Fruit fly (Drosophila melanogaster) whole organism, embryonic: ENCODE measurements around the gene rau.

Experiments
- Atf6 ChIP-seq: fragments of 200-800 bp; sonication (Bioruptor generic); IDR thresholded peaks from 2 replicates; pipeline ENCODE4 v1.3.6; 2022; ENCODE audit warnings: missing biosample characterization, missing genetic modification characterization
- BEAF-32 ChIP-seq: fragments of 200-800 bp; sonication (Bioruptor generic); optimal IDR thresholded peaks from 3 replicates; lab custom pipeline; 2017; ENCODE audit warnings: missing biosample characterization, missing genetic modification characterization, mild to moderate bottlenecking, moderate library complexity, missing genetic modification reagents
- CG10321 ChIP-seq: fragments of 200-800 bp; sonication (Bioruptor generic); IDR thresholded peaks from 2 replicates; pipeline ENCODE4 v1.3.6; 2022; ENCODE audit warnings: missing biosample characterization, missing genetic modification characterization
- CG10979 ChIP-seq: fragments of 200-800 bp; sonication (Bioruptor generic); optimal IDR thresholded peaks from 2 replicates; lab custom pipeline; 2018; ENCODE audit warnings: missing biosample characterization, mild to moderate bottlenecking, missing genetic modification characterization, moderate library complexity
- CG11398 ChIP-seq: fragments of 200-800 bp; sonication (Bioruptor generic); optimal IDR thresholded peaks from 2 replicates; lab custom pipeline; 2016; ENCODE audit warnings: missing biosample characterization, missing genetic modification characterization
- CG11696 ChIP-seq: fragments of 200-800 bp; sonication (Bioruptor generic); IDR thresholded peaks from 2 replicates; pipeline ENCODE4 v1.3.6; 2022; ENCODE audit warnings: missing biosample characterization, missing genetic modification characterization
- CG12071 ChIP-seq: fragments of 200-800 bp; sonication (Bioruptor generic); optimal IDR thresholded peaks from 3 replicates; lab custom pipeline; 2018; ENCODE audit warnings: missing biosample characterization, mild to moderate bottlenecking, missing genetic modification characterization
- CG15011 ChIP-seq: fragments of 200-800 bp; sonication (Bioruptor generic); optimal IDR thresholded peaks from 3 replicates; lab custom pipeline; 2018; ENCODE audit warnings: missing biosample characterization, mild to moderate bottlenecking, missing genetic modification characterization
- CG18476 ChIP-seq: fragments of 200-800 bp; sonication (Bioruptor generic); optimal IDR thresholded peaks from 2 replicates; lab custom pipeline; 2016; ENCODE audit warnings: missing biosample characterization, mild to moderate bottlenecking, missing genetic modification characterization
- CG2678 ChIP-seq: fragments of 200-800 bp; sonication (Bioruptor generic); optimal IDR thresholded peaks from 3 replicates; lab custom pipeline; 2019; ENCODE audit warnings: missing biosample characterization, mild to moderate bottlenecking, missing genetic modification characterization, moderate library complexity
- CG33213 ChIP-seq: fragments of 200-800 bp; sonication (Bioruptor generic); optimal IDR thresholded peaks from 3 replicates; lab custom pipeline; 2016; ENCODE audit warnings: missing biosample characterization, missing genetic modification characterization
- CG3407 ChIP-seq: fragments of 200-800 bp; sonication (Bioruptor generic); optimal IDR thresholded peaks from 2 replicates; lab custom pipeline; 2018; ENCODE audit warnings: missing biosample characterization, mild to moderate bottlenecking, missing genetic modification characterization
- CG34422 ChIP-seq: fragments of 200-800 bp; sonication (Bioruptor generic); IDR thresholded peaks from 3 replicates; pipeline ENCODE4 v1.3.6; 2022; ENCODE audit warnings: missing biosample characterization, missing genetic modification characterization
- CG4424 ChIP-seq: fragments of 200-800 bp; sonication (Bioruptor generic); optimal IDR thresholded peaks from 3 replicates; lab custom pipeline; 2016; ENCODE audit warnings: missing biosample characterization, missing genetic modification characterization
- CG7357 ChIP-seq: fragments of 200-800 bp; sonication (Bioruptor generic); IDR thresholded peaks from 3 replicates; pipeline ENCODE4 v1.3.6; 2022; ENCODE audit warnings: missing biosample characterization, missing genetic modification characterization
- CG7786 ChIP-seq: fragments of 200-800 bp; sonication (Bioruptor generic); optimal IDR thresholded peaks from 2 replicates; lab custom pipeline; 2016; ENCODE audit warnings: missing biosample characterization, missing genetic modification characterization
- CG9817 ChIP-seq: fragments of 200-800 bp; sonication (Bioruptor generic); optimal IDR thresholded peaks from 2 replicates; lab custom pipeline; 2018; ENCODE audit warnings: missing biosample characterization, mild to moderate bottlenecking, missing genetic modification characterization, moderate library complexity
- Deaf1 ChIP-seq: fragments of 200-800 bp; optimal IDR thresholded peaks from 3 replicates; lab custom pipeline; 2019; ENCODE audit warnings: missing biosample characterization, mild to moderate bottlenecking, missing genetic modification characterization, moderate library complexity
- Doc2 ChIP-seq: fragments of 200-800 bp; sonication (Bioruptor generic); IDR thresholded peaks from 2 replicates; pipeline ENCODE4 v1.3.6; 2022; ENCODE audit warnings: missing biosample characterization, missing genetic modification characterization
- Dp ChIP-seq: fragments of 200-800 bp; sonication (Bioruptor generic); optimal IDR thresholded peaks from 2 replicates; lab custom pipeline; 2018; ENCODE audit warnings: missing biosample characterization, mild to moderate bottlenecking, missing genetic modification characterization, moderate library complexity
- ERR ChIP-seq: fragments of 200-800 bp; sonication (Bioruptor generic); optimal IDR thresholded peaks from 2 replicates; lab custom pipeline; 2016; ENCODE audit warnings: missing biosample characterization, missing genetic modification characterization
- Ets65A ChIP-seq: fragments of 200-800 bp; sonication (Bioruptor generic); peaks from one replicate; lab custom pipeline; 2016; ENCODE audit warnings: missing biosample characterization, missing genetic modification characterization
- HmgD ChIP-seq: fragments of 200-800 bp; sonication (Bioruptor generic); optimal IDR thresholded peaks from 3 replicates; lab custom pipeline; 2016; ENCODE audit warnings: missing biosample characterization, missing genetic modification characterization
- Meics ChIP-seq: fragments of 200-800 bp; sonication (Bioruptor generic); optimal IDR thresholded peaks from 2 replicates; lab custom pipeline; 2017; ENCODE audit warnings: missing biosample characterization, mild to moderate bottlenecking, missing genetic modification characterization
- Mes4 ChIP-seq: fragments of 200-800 bp; sonication (Bioruptor generic); optimal IDR thresholded peaks from 2 replicates; lab custom pipeline; 2016; ENCODE audit warnings: missing biosample characterization, missing genetic modification characterization
- NC2α ChIP-seq: fragments of 200-800 bp; sonication (Bioruptor generic); optimal IDR thresholded peaks from 2 replicates; lab custom pipeline; 2016; ENCODE audit warnings: missing biosample characterization, missing genetic modification characterization
- NFAT ChIP-seq: fragments of 200-800 bp; sonication (Bioruptor generic); IDR thresholded peaks from 2 replicates; pipeline ENCODE4 v1.3.6; 2022; ENCODE audit warnings: missing biosample characterization, missing genetic modification characterization
- YL-1 ChIP-seq: fragments of 200-800 bp; sonication (Bioruptor generic); optimal IDR thresholded peaks from 3 replicates; lab custom pipeline; 2017; ENCODE audit warnings: missing biosample characterization, mild to moderate bottlenecking, missing genetic modification characterization
- ac ChIP-seq: fragments of 200-800 bp; sonication (Bioruptor generic); optimal IDR thresholded peaks from 3 replicates; lab custom pipeline; 2017; ENCODE audit warnings: missing biosample characterization, mild to moderate bottlenecking, missing genetic modification characterization
- cato ChIP-seq: fragments of 200-800 bp; sonication (Bioruptor generic); optimal IDR thresholded peaks from 2 replicates; lab custom pipeline; 2016; ENCODE audit warnings: missing biosample characterization, missing genetic modification characterization, borderline replicate concordance
- cg ChIP-seq: fragments of 200-800 bp; sonication (Bioruptor generic); optimal IDR thresholded peaks from 3 replicates; lab custom pipeline; 2019; ENCODE audit warnings: missing biosample characterization, mild to moderate bottlenecking, missing genetic modification characterization, moderate library complexity
- crc ChIP-seq: fragments of 200-800 bp; sonication (Bioruptor generic); optimal IDR thresholded peaks from 2 replicates; lab custom pipeline; 2016; ENCODE audit warnings: missing biosample characterization, missing genetic modification characterization
- crol ChIP-seq: fragments of 200-800 bp; sonication (Bioruptor generic); IDR thresholded peaks from 2 replicates; pipeline ENCODE4 v1.3.6; 2022; ENCODE audit warnings: missing biosample characterization, missing genetic modification characterization
- dati ChIP-seq: fragments of 200-800 bp; sonication (Bioruptor generic); IDR thresholded peaks from 2 replicates; pipeline ENCODE4 v1.3.6; 2022; ENCODE audit warnings: missing biosample characterization, missing genetic modification characterization
- dysf ChIP-seq: fragments of 200-800 bp; sonication (Bioruptor generic); IDR thresholded peaks from 3 replicates; pipeline ENCODE4 v1.3.6; 2022; ENCODE audit warnings: missing biosample characterization, missing genetic modification characterization
- ewg ChIP-seq: fragments of 200-800 bp; sonication (Bioruptor generic); optimal IDR thresholded peaks from 3 replicates; lab custom pipeline; 2017; ENCODE audit warnings: mild to moderate bottlenecking, missing biosample characterization, missing genetic modification reagents, missing genetic modification characterization
- eyg ChIP-seq: fragments of 200-800 bp; sonication (Bioruptor generic); optimal IDR thresholded peaks from 3 replicates; lab custom pipeline; 2016; ENCODE audit warnings: missing biosample characterization, missing genetic modification characterization
- gfzf ChIP-seq: fragments of 200-800 bp; sonication (Bioruptor generic); optimal IDR thresholded peaks from 2 replicates; lab custom pipeline; 2016; ENCODE audit warnings: missing biosample characterization, mild to moderate bottlenecking, missing genetic modification characterization, moderate library complexity
- h ChIP-seq: fragments of >200 bp; optimal IDR thresholded peaks from 2 replicates; lab custom pipeline; 2017
- insv ChIP-seq, 2 experiments: fragments of 200-800 bp; sonication (Bioruptor generic); optimal IDR thresholded peaks; 3 replicates each; lab custom pipeline; 2016 to 2018; ENCODE audit warnings: missing biosample characterization in 2 of 2, missing genetic modification characterization in 2 of 2
- inv ChIP-seq: fragments of 200-800 bp; sonication (Bioruptor generic); IDR thresholded peaks from 2 replicates; pipeline ENCODE4 v1.3.6; 2022; ENCODE audit warnings: missing biosample characterization, missing genetic modification characterization; ENCODE audit not compliant: partially characterized antibody
- kni ChIP-seq: fragments of 200-800 bp; sonication (Bioruptor generic); optimal IDR thresholded peaks from 3 replicates; lab custom pipeline; 2017; ENCODE audit warnings: mild to moderate bottlenecking, missing biosample characterization, missing genetic modification reagents, missing genetic modification characterization
- pfk ChIP-seq: fragments of 200-800 bp; sonication (Bioruptor generic); optimal IDR thresholded peaks from 2 replicates; lab custom pipeline; 2018; ENCODE audit warnings: missing biosample characterization, mild to moderate bottlenecking, missing genetic modification characterization, moderate library complexity
- pum ChIP-seq: fragments of 200-800 bp; sonication (Bioruptor generic); optimal IDR thresholded peaks from 2 replicates; lab custom pipeline; 2016; ENCODE audit warnings: missing biosample characterization, missing genetic modification characterization
- rib ChIP-seq: fragments of 200-800 bp; sonication (Bioruptor generic); IDR thresholded peaks from 2 replicates; pipeline ENCODE4 v1.3.6; 2022; ENCODE audit warnings: missing biosample characterization, missing genetic modification characterization
- sd ChIP-seq: fragments of 200-800 bp; sonication (Bioruptor generic); optimal IDR thresholded peaks from 3 replicates; lab custom pipeline; 2018; ENCODE audit warnings: missing biosample characterization, mild to moderate bottlenecking, missing genetic modification characterization, moderate library complexity
- seq ChIP-seq: fragments of 200-800 bp; sonication (Bioruptor generic); IDR thresholded peaks from 2 replicates; pipeline ENCODE4 v1.3.6; 2022; ENCODE audit warnings: missing biosample characterization, missing genetic modification characterization
- tap ChIP-seq: fragments of 200-800 bp; optimal IDR thresholded peaks from 3 replicates; lab custom pipeline; 2019; ENCODE audit warnings: missing biosample characterization, mild to moderate bottlenecking, missing genetic modification characterization, moderate library complexity
- vnd ChIP-seq: fragments of 200-800 bp; sonication (Bioruptor generic); IDR thresholded peaks from 3 replicates; pipeline ENCODE4 v1.3.6; 2022; ENCODE audit warnings: missing biosample characterization, missing genetic modification characterization; ENCODE audit not compliant: partially characterized antibody
- zen ChIP-seq: fragments of 200-800 bp; sonication (Bioruptor generic); optimal IDR thresholded peaks from 3 replicates; lab custom pipeline; 2018; ENCODE audit warnings: missing biosample characterization, mild to moderate bottlenecking, missing genetic modification characterization, moderate library complexity

rau gene

DNA sequence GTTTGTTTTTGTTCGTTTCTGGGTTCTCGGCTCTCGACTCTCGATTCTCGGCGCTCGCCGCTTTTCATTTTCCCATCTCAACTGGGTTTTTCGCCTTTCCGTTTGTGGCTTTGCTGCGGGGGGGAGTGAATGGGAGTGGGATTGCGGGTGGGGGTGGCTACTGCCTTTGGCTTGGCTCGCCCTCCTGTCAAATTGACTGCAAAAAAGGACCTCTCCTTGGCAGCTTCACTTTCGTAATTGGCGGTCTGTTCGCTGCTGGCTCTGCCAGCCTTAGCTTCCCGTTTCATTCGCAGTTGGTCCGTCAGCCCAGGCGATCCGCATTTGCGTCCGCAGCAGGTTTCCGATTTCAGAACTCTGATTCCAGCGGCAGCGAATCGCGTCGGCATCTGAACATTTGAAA is 46.3 kb upstream of the rau start, which contains the start of gene dsf:
Gene dsf (plus strand): TSS at position 301 of the 400 bp plus-strand sequence.
- TF ChIP-seq dysf (GFP tag; lab: Robert Waterston, UW) (0 out of 3 replicates have a peak, but pooled peaks have one; percentile 11), CG9817 (tag; lab: Kevin White, UChicago) (no peak), vnd (GFP tag; lab: Robert Waterston, UW) (0 out of 3 replicates have a peak, but pooled peaks have one; percentile 11)

DNA sequence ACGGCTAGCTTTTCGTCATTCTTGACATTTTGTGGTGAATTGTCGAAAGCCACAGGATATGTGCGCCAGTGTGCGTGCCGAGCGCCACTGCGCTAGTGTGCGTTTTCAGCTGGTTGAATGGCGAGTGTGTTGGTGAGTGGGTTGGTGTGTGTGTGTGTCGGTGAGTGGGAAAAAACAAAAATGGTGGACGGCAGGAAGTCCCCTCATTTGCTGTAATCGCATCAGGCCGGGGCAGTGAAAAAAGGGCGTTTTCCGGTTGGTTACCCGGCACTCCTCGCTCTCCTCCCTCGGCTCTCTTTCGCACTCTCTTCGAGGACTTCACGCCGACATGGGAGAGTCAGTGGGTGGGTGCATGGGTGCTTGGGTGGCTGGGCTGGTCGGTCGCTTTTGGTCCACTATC is 45.9 kb upstream of the rau start:
- TF ChIP-seq pum (GFP tag; lab: Kevin White, UChicago) (no peak), CG7786 (no peak), crol (GFP tag; lab: Robert Waterston, UW) (peak; percentile 62), CG11398 (GFP tag; lab: Kevin White, UChicago) (no peak), BEAF-32 (GFP tag; lab: Kevin White, UChicago) (no peak), Deaf1 (tag; lab: Kevin White, UChicago) (peak; percentile 74), inv (GFP tag; lab: Robert Waterston, UW) (no peak), NC2α (no peak), kni (GFP tag; lab: Kevin White, UChicago) (no peak), Atf6 (GFP tag; lab: Robert Waterston, UW) (no peak), seq (GFP tag; lab: Robert Waterston, UW) (peak; percentile 78; the same call in 1 of the 2 replicates), cato (GFP tag; lab: Kevin White, UChicago) (no peak), eyg (no peak), Mes4 (no peak), tap (tag; lab: Kevin White, UChicago) (no peak), cg (GFP tag; lab: Kevin White, UChicago) (peak; percentile 82), dati (GFP tag; lab: Robert Waterston, UW) (no peak), ewg (GFP tag; lab: Kevin White, UChicago) (peak; percentile 8), CG7357 (no peak), CG4424 (GFP tag; lab: Kevin White, UChicago) (no peak), sd (no peak), Ets65A (GFP tag; lab: Kevin White, UChicago) (peak; percentile 19), Doc2 (GFP tag; lab: Robert Waterston, UW) (no peak), NFAT (GFP tag; lab: Robert Waterston, UW) (no peak), CG12071 (GFP tag; lab: Kevin White, UChicago) (no peak), insv (GFP tag; optimal IDR thresholded peaks at IDR 0.05; lab: Kevin White, UChicago) (no peak), zen (tag; lab: Kevin White, UChicago) (no peak), ac (GFP tag; lab: Kevin White, UChicago) (no peak), ERR (no peak), h (lab: Kevin White, UChicago) (no peak), CG10321 (GFP tag; lab: Robert Waterston, UW) (0 out of 2 replicates have a peak, but pooled peaks have one; percentile 19), CG3407 (GFP tag; lab: Kevin White, UChicago) (no peak), crc (no peak), Dp (no peak), CG10979 (no peak), CG15011 (GFP tag; lab: Kevin White, UChicago) (no peak), CG18476 (GFP tag; lab: Kevin White, UChicago) (no peak), YL-1 (GFP tag; lab: Kevin White, UChicago) (no peak), HmgD (GFP tag; lab: Kevin White, UChicago) (no peak), CG11696 (GFP tag; lab: Robert Waterston, UW) (no peak), CG33213 (no peak), gfzf (GFP tag; lab: Kevin White, UChicago) (no peak), pfk (GFP tag; lab: Kevin White, UChicago) (no peak), Meics (GFP tag; lab: Kevin White, UChicago) (no peak), CG2678 (no peak), rib (no peak), CG34422 (GFP tag; lab: Robert Waterston, UW) (no peak)
